Worm (Caenorhabditis elegans): ENCODE results near the gene C05B5.16.
"Not testable (repeated sequence)": the region's sequence is repeated elsewhere in the genome, so short reads cannot be mapped to it uniquely, and the experiment has no call there.

C05B5.16 gene

DNA sequence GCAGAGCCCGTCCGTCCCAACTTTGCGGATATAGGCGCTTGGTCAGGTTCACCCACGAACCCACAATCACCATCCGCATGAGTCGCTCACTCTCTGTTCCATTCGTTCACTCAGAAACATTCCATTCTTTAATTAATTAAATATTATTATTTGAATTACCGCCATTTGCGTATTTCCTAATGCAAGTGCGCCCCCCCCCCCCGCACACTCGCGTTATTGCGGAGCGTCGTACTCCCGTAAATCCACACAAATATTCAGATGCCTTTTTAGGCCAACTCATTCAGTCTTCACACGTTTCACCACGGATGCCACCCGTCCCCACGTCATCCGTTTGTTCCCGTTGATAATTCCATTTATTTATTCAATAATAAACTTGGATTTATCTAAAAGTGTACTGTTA is 38.1 kb downstream of the C05B5.16 start, which contains the start of gene T16G12.3:
Gene T16G12.3 (plus strand): TSS at position 301 of the 400 bp plus-strand sequence.
- not testable (repeated sequence) for TF ChIP-seq unc-62 (GFP tag; optimal IDR thresholded peaks at IDR 0.05)

DNA sequence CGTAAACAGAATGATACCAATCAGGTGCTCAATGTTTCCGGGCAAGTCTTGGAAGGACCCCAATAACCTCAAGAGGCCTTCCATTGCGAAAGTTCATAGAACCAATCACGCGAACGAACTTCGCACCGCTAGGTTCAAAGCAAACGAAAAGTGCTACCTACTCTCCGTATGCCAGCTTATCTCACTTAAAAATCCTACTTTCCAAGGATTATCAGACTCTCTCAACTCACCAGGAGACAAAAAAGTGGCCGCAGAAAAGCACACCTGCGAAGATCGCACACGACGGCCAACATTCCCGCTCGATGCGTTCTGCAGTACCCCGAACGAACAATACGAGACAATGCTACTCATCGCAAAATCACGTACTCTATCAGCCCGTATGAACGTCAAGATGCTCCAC is 41.1 kb downstream of the C05B5.16 start, which contains the start of gene T16G12.12:
Gene T16G12.12 (plus strand): TSS at position 301 of the 400 bp plus-strand sequence.
- not testable (repeated sequence) for TF ChIP-seq unc-62 (GFP tag; optimal IDR thresholded peaks at IDR 0.05)

DNA sequence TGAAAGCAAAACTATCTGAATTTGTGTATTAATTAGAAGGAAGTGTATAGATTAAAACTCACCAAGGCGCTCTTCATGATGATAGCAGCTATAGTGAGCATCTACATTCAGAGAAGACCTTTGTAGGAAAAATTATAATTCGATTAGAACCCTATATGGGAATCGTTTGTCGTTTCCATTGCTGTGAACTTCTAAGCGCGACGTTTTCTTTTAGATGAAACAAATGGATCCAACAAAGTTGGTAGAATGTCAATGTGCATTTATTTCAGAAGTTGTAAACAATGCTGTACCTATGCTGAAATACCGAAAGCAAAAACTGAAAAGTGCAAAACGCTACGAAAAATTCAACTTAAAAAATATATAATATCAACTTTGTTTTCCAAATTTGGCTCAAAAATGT is 43.8 kb downstream of the C05B5.16 start, which contains the start of gene T16G12.10:
Gene T16G12.10 (minus strand): TSS at position 101 of the 400 bp plus-strand sequence.
- no peak for TF ChIP-seq unc-62 (GFP tag; optimal IDR thresholded peaks at IDR 0.05)

DNA sequence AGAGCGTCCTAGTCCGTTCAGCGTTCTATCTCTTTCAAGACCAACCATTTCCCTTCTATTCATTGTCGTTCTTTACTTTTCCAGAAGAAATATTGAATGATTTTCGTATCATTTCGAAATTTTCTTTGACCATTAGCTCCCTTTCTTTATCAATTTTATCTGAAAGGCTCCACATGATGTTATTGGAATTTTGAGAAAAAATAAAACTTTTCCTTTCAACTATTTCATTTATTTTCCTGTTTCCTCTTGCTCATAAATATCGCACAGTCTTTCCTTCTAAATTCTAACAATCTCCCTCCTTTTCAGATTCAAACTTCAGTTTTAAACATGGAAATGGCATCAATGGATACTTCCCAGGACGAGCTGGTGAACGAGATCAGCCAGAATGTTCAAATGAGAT is 45.3 kb downstream of the C05B5.16 start, which contains the start of gene T16G12.4:
Gene T16G12.4 (plus strand): TSS at position 301 of the 400 bp plus-strand sequence.
- no peak for TF ChIP-seq unc-62 (GFP tag; optimal IDR thresholded peaks at IDR 0.05)

DNA sequence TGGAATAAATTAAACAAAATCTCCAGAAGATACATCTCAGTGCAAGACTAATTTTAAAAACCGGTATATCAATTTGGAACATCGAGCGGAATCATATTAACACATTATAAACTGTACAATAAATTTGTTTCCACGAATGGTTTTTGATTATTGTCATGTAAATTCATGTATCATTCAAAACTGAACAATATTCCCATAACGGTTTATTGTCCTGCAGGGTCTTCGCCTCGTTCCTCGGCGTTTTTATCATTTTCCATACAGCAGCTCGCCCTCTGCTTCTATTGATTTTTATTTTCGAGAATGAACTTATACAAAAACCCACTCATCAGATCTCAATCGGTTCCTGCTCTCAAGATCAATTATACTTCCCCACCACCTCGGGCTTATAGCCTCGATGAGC is 46.8 kb downstream of the C05B5.16 start, which contains the start of gene T16G12.8:
Gene T16G12.8 (plus strand): TSS at position 301 of the 400 bp plus-strand sequence.
- TF ChIP-seq unc-62 (GFP tag; optimal IDR thresholded peaks at IDR 0.05): no peak

DNA sequence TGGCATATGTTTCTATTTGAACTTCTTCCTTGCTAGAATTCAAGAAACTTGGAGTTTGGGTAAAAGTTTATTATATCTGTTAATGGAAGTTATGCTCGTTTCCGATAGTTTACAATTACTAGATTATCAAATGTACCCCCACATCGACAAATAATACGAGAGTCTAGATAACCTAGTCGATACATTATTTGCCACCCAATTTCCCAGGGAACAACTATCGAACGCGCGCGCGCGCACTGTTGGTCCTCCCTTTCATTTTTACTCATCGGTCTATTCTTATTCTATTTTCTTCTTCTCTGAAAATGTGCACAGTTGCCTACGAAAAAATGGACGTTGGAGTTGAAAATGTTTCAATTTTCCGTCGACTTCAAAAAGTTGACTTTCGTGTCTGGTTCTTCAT is 48.3 kb downstream of the C05B5.16 start, which contains the start of gene T16G12.13:
Gene T16G12.13 (plus strand): TSS at position 293 of the 400 bp plus-strand sequence.
- TF ChIP-seq unc-62 (GFP tag; optimal IDR thresholded peaks at IDR 0.05): no peak
